Worm (Caenorhabditis elegans): ENCODE measurements around the gene npr-15.

ce11 chrIII:3679083-3679482 is 15.4 kb downstream of the npr-15 start:
- TF ChIP-seq cog-1 (tag; optimal IDR thresholded peaks at IDR 0.05) (no peak), tab-1 (GFP tag; IDR thresholded peaks at IDR 0.05) (no peak), flt-1 (GFP tag; IDR thresholded peaks at IDR 0.05) (no peak), ztf-29 (GFP tag; IDR thresholded peaks at IDR 0.05) (no peak)

All from whole organism, midembryonic.